Worm (Caenorhabditis elegans) whole organism, L4/young adult: ENCODE data around the gene T26A5.8.

Source experiments
- W03F9.2 ChIP-seq: fragments of 150-350 bp; optimal IDR thresholded peaks from 2 replicates; lab custom pipeline; 2014; ENCODE audit warnings: missing biosample characterization, missing genetic modification characterization
- dao-5 ChIP-seq: sonication (generic microtip); optimal IDR thresholded peaks from 2 replicates; lab custom pipeline; 2016; ENCODE audit warnings: missing genotype, missing genetic modification characterization, moderate library complexity, missing compliant biosample characterization
- him-1 ChIP-seq: sonication (generic microtip); optimal IDR thresholded peaks from 2 replicates; lab custom pipeline; 2016; ENCODE audit warnings: missing genotype, missing genetic modification reagents, missing genetic modification characterization, missing compliant biosample characterization

Gene T26A5.8

ce11 chrIII:6462610-6463009 is at the start of gene T26A5.8:
TSS of gene T26A5.8 (minus strand) at chrIII:6462856.
- TF ChIP-seq him-1: no peak

ce11 chrIII:6509301-6509700 is 46.6 kb upstream of the T26A5.8 start:
- TF ChIP-seq him-1 (no peak), dao-5 (no peak), W03F9.2 (tag; lab: Kevin White, UChicago) (no peak)

ce11 chrIII:6508327-6508726 is 45.7 kb upstream of the T26A5.8 start:
- TF ChIP-seq W03F9.2 (tag; lab: Kevin White, UChicago) (no peak), dao-5 (no peak), him-1 (no peak)

ce11 chrIII:6507832-6508231 is 45.2 kb upstream of the T26A5.8 start, which contains the start of gene F23F12.12:
TSS of gene F23F12.12 (plus strand) at chrIII:6508132.
- TF ChIP-seq him-1 (no peak), dao-5 (no peak), W03F9.2 (tag; lab: Kevin White, UChicago) (no peak)

- no peak for TF ChIP-seq him-1
- TF ChIP-seq dao-5: no peak
- no peak for TF ChIP-seq W03F9.2 (tag; lab: Kevin White, UChicago)
These were observed 37.4 kb upstream of the T26A5.8 start, which contains the start of gene F23F12.3 for ce11 chrIII:6500032-6500564. TSS of gene F23F12.3 (plus strand) at chrIII:6500514.

ce11 chrIII:6499102-6499501 is 36.4 kb upstream of the T26A5.8 start:
- TF ChIP-seq him-1 (no peak), W03F9.2 (tag; lab: Kevin White, UChicago) (no peak), dao-5 (no peak)

- TF ChIP-seq W03F9.2 (tag; lab: Kevin White, UChicago): no peak
- no peak for TF ChIP-seq him-1
These were observed 35.5 kb upstream of the T26A5.8 start, which contains the start of gene sdz-15 for ce11 chrIII:6498176-6498575. TSS of gene sdz-15 (plus strand) at chrIII:6498476.

ce11 chrIII:6495191-6495723 is 32.6 kb upstream of the T26A5.8 start, which contains the start of gene F23F12.13:
TSS of gene F23F12.13 (plus strand) at chrIII:6495673.
- TF ChIP-seq W03F9.2 (tag; lab: Kevin White, UChicago): no peak
- TF ChIP-seq him-1: no peak
- no peak for TF ChIP-seq dao-5

ce11 chrIII:6492807-6493206 is 30.2 kb upstream of the T26A5.8 start, which contains the start of gene srb-11:
TSS of gene srb-11 (minus strand) at chrIII:6492907.
- TF ChIP-seq W03F9.2 (tag; lab: Kevin White, UChicago): no peak
- no peak for TF ChIP-seq dao-5
- no peak for TF ChIP-seq him-1

- TF ChIP-seq dao-5: no peak
- TF ChIP-seq him-1: no peak
- no peak for TF ChIP-seq W03F9.2 (tag; lab: Kevin White, UChicago)
These were observed 28.3 kb upstream of the T26A5.8 start for ce11 chrIII:6490989-6491388.

ce11 chrIII:6489493-6489892 is 26.8 kb upstream of the T26A5.8 start, which contains the start of gene rpt-3:
TSS of gene rpt-3 (plus strand) at chrIII:6489793.
- TF ChIP-seq dao-5 (no peak), him-1 (no peak), W03F9.2 (tag; lab: Kevin White, UChicago) (no peak)

- TF ChIP-seq him-1 (no peak), dao-5 (no peak), W03F9.2 (tag; lab: Kevin White, UChicago) (peak; percentile 64)
These were observed 26.3 kb upstream of the T26A5.8 start for ce11 chrIII:6488916-6489315.

- TF ChIP-seq dao-5: no peak
- TF ChIP-seq W03F9.2 (tag; lab: Kevin White, UChicago): no peak
- TF ChIP-seq him-1: no peak
These were observed 20.3 kb upstream of the T26A5.8 start, which contains the start of gene chtb-2 for ce11 chrIII:6482918-6483317. TSS of gene chtb-2 (plus strand) at chrIII:6483218.

- TF ChIP-seq W03F9.2 (tag; lab: Kevin White, UChicago): no peak
- no peak for TF ChIP-seq him-1
- TF ChIP-seq dao-5: no peak
These were observed 16.8 kb upstream of the T26A5.8 start for ce11 chrIII:6479439-6479838.

ce11 chrIII:6478256-6479004 is 15.8 kb upstream of the T26A5.8 start, which contains the start of gene zip-8:
TSS of gene zip-8 (plus strand) at chrIII:6478955.
- no peak for TF ChIP-seq dao-5
- TF ChIP-seq him-1: no peak
- TF ChIP-seq W03F9.2 (tag; lab: Kevin White, UChicago): no peak
